Fruit fly (Drosophila melanogaster): ENCODE results near the gene CG43362.
A peak's percentile ranks its signal among the peaks of the same experiment; 100 is the strongest.

CG43362 gene

dm6 chr2L:18328737-18329136, 37.5 kb upstream of the CG43362 start (continued):
- TF ChIP-seq CG1647 (GFP tag; optimal IDR thresholded peaks at IDR 0.05) (no peak), bcd (GFP tag; optimal IDR thresholded peaks at IDR 0.05) (peak; percentile 20), vnd (GFP tag; IDR thresholded peaks at IDR 0.05; ENCODE audit: partially characterized antibody) (no peak), Abd-B (GFP tag; optimal IDR thresholded peaks at IDR 0.05) (no peak), CG14441 (GFP tag; IDR thresholded peaks at IDR 0.05) (peak; percentile 70), tup (GFP tag; optimal IDR thresholded peaks at IDR 0.05) (no peak), CG5245 (GFP tag; optimal IDR thresholded peaks at IDR 0.05) (no peak), Antp (GFP tag; optimal IDR thresholded peaks at IDR 0.05) (peak; percentile 33), Doc3 (GFP tag; IDR thresholded peaks at IDR 0.05; ENCODE audit: partially characterized antibody) (no peak), jing (GFP tag; optimal IDR thresholded peaks at IDR 0.05) (peak; percentile 3), klu (GFP tag; IDR thresholded peaks at IDR 0.05) (peak; percentile 25; the same call in 1 of the 2 replicates), phol (tag; optimal IDR thresholded peaks at IDR 0.05) (peak; percentile 39), CG18476 (GFP tag; optimal IDR thresholded peaks at IDR 0.05) (no peak), chif (GFP tag; optimal IDR thresholded peaks at IDR 0.05) (peak; percentile 18 to 33), bbx (GFP tag; IDR thresholded peaks at IDR 0.05; ENCODE audit: partially characterized antibody) (no peak), pfk (GFP tag; optimal IDR thresholded peaks at IDR 0.05) (no peak), inv (GFP tag; IDR thresholded peaks at IDR 0.05; ENCODE audit: partially characterized antibody) (no peak), prd (optimal IDR thresholded peaks at IDR 0.05) (no peak), prd (GFP tag; IDR thresholded peaks at IDR 0.05) (no peak; the same call in 2 of the 3 replicates), Sox102F (GFP tag; optimal IDR thresholded peaks at IDR 0.05) (peak; percentile 77), croc (GFP tag; conservative IDR thresholded peaks at IDR 0.05) (no peak), Dp (GFP tag; optimal IDR thresholded peaks at IDR 0.05) (no peak), zfh2 (GFP tag; optimal IDR thresholded peaks at IDR 0.05) (no peak), crp (GFP tag; optimal IDR thresholded peaks at IDR 0.05) (no peak), nmo (GFP tag; optimal IDR thresholded peaks at IDR 0.05) (no peak), CG8359 (GFP tag; optimal IDR thresholded peaks at IDR 0.05; ENCODE audit: borderline replicate concordance) (no peak), CG32767 (GFP tag; IDR thresholded peaks at IDR 0.05) (peak; percentile 17; the same call in 1 of the 2 replicates), CG4617 (GFP tag; optimal IDR thresholded peaks at IDR 0.05; ENCODE audit: borderline replicate concordance) (no peak), lmd (GFP tag; IDR thresholded peaks at IDR 0.05) (peak; percentile 60; the same call in 1 of the 2 replicates), Drgx (GFP tag; IDR thresholded peaks at IDR 0.05) (peak; percentile 84), CG17359 (tag; optimal IDR thresholded peaks at IDR 0.05) (peak; percentile 68), tin (GFP tag; optimal IDR thresholded peaks at IDR 0.05) (no peak), Stat92E (GFP tag; optimal IDR thresholded peaks at IDR 0.05) (no peak), CG10366 (GFP tag; IDR thresholded peaks at IDR 0.05) (no peak), cwo (GFP tag; optimal IDR thresholded peaks at IDR 0.05) (peak; percentile 19), crc (GFP tag; optimal IDR thresholded peaks at IDR 0.05) (no peak), cato (GFP tag; optimal IDR thresholded peaks at IDR 0.05; ENCODE audit: borderline replicate concordance) (no peak), CG9797 (GFP tag; optimal IDR thresholded peaks at IDR 0.05) (no peak), CG4730 (GFP tag; IDR thresholded peaks at IDR 0.05) (no peak), Hey (tag; optimal IDR thresholded peaks at IDR 0.05) (no peak), tap (tag; optimal IDR thresholded peaks at IDR 0.05) (peak; percentile 1), CG10209 (GFP tag; optimal IDR thresholded peaks at IDR 0.05) (peak; percentile 39), HLH54F (GFP tag; optimal IDR thresholded peaks at IDR 0.05) (no peak), zen2 (GFP tag; IDR thresholded peaks at IDR 0.05; ENCODE audit: partially characterized antibody) (no peak), CG6813 (GFP tag; optimal IDR thresholded peaks at IDR 0.05) (no peak), Rfx (GFP tag; IDR thresholded peaks at IDR 0.05) (peak; percentile 66), lov (optimal IDR thresholded peaks at IDR 0.05) (no peak), lov (GFP tag; IDR thresholded peaks at IDR 0.05) (0 out of 3 replicates have a peak, but pooled peaks have one; percentile 31), E2f2 (GFP tag; IDR thresholded peaks at IDR 0.05) (no peak), HmgD (GFP tag; optimal IDR thresholded peaks at IDR 0.05) (no peak)
